Worm (Caenorhabditis elegans): ENCODE data around the gene Y38H6C.24.
"Not testable (repeated sequence)": the region's sequence is repeated elsewhere in the genome, so short reads cannot be mapped to it uniquely, and the experiment has no call there.

The Y38H6C.24 gene

ce11 chrV:20561795-20562194, 35.6 kb downstream of the Y38H6C.24 start, which contains the start of gene F26F2.1:
Gene F26F2.1 (minus strand): TSS chrV:20561895.
- no peak for TF ChIP-seq ceh-82 (tag; optimal IDR thresholded peaks at IDR 0.05)
- no peak for TF ChIP-seq ama-1 (optimal IDR thresholded peaks at IDR 0.05)
- TF ChIP-seq unc-62 (GFP tag; optimal IDR thresholded peaks at IDR 0.05), result no peak
- no peak for TF ChIP-seq ztf-1 (GFP tag; conservative IDR thresholded peaks at IDR 0.05)
- no peak for TF ChIP-seq blmp-1 (tag; optimal IDR thresholded peaks at IDR 0.05; ENCODE audit: insufficient read depth)
- no peak for TF ChIP-seq elt-3 (tag; optimal IDR thresholded peaks at IDR 0.05)
- no peak for TF ChIP-seq mbf-1 (tag; optimal IDR thresholded peaks at IDR 0.05)
- TF ChIP-seq nhr-25 (tag; optimal IDR thresholded peaks at IDR 0.05), result no peak
- TF ChIP-seq F13H6.1 (tag; optimal IDR thresholded peaks at IDR 0.05), result no peak
- no peak for TF ChIP-seq zag-1 (tag; optimal IDR thresholded peaks at IDR 0.05)

- not testable (repeated sequence) for TF ChIP-seq nhr-129, ceh-82, nhr-6 (tag; optimal IDR thresholded peaks at IDR 0.05)
Observed at ce11 chrV:20564054-20564453, 37.8 kb downstream of the Y38H6C.24 start, which contains the start of gene F26F2.13. Gene F26F2.13 (plus strand): TSS chrV:20564354.

- TF ChIP-seq egl-27 (tag; optimal IDR thresholded peaks at IDR 0.05), result no peak
- no peak for TF ChIP-seq nhr-21 (tag; optimal IDR thresholded peaks at IDR 0.05)
- no peak for TF ChIP-seq nhr-11 (tag; optimal IDR thresholded peaks at IDR 0.05)
- TF ChIP-seq snpc-4 (tag; optimal IDR thresholded peaks at IDR 0.05), result no peak
- no peak for TF ChIP-seq crh-2 (tag; optimal IDR thresholded peaks at IDR 0.05)
- TF ChIP-seq mdl-1 (tag; optimal IDR thresholded peaks at IDR 0.05), result no peak
- no peak for TF ChIP-seq unc-55 (GFP tag; optimal IDR thresholded peaks at IDR 0.05)
Observed at ce11 chrV:20566454-20566853, 40.2 kb downstream of the Y38H6C.24 start, which contains the start of gene F26F2.3. Gene F26F2.3 (minus strand): TSS chrV:20566554.

- TF ChIP-seq elt-3, dmd-4, ceh-16 (tag; optimal IDR thresholded peaks at IDR 0.05): not testable (repeated sequence)
Observed at ce11 chrV:20568995-20569394, 42.8 kb downstream of the Y38H6C.24 start, which contains the start of gene F26F2.4. Gene F26F2.4 (plus strand): TSS chrV:20569295.

- no peak for TF ChIP-seq ztf-11 (tag; optimal IDR thresholded peaks at IDR 0.05)
- TF ChIP-seq nhr-129 (tag; optimal IDR thresholded peaks at IDR 0.05), result no peak
- TF ChIP-seq ceh-16 (tag; optimal IDR thresholded peaks at IDR 0.05), result no peak
- no peak for TF ChIP-seq unc-39 (tag; optimal IDR thresholded peaks at IDR 0.05)
- TF ChIP-seq nhr-21 (tag; optimal IDR thresholded peaks at IDR 0.05), result no peak
- TF ChIP-seq fos-1 (tag; optimal IDR thresholded peaks at IDR 0.05), result no peak
- TF ChIP-seq mab-5 (tag; optimal IDR thresholded peaks at IDR 0.05), result no peak
- no peak for TF ChIP-seq lin-39 (tag; optimal IDR thresholded peaks at IDR 0.05)
- no peak for TF ChIP-seq peb-1 (tag; optimal IDR thresholded peaks at IDR 0.05)
- no peak for TF ChIP-seq R02D3.7 (tag; optimal IDR thresholded peaks at IDR 0.05)
- no peak for TF ChIP-seq nhr-25 (tag; optimal IDR thresholded peaks at IDR 0.05)
- TF ChIP-seq mdl-1 (tag; optimal IDR thresholded peaks at IDR 0.05), result no peak
- no peak for TF ChIP-seq nhr-77 (tag; optimal IDR thresholded peaks at IDR 0.05)
- TF ChIP-seq ama-1 (optimal IDR thresholded peaks at IDR 0.05), result no peak
- no peak for TF ChIP-seq elt-1 (tag; optimal IDR thresholded peaks at IDR 0.05)
- TF ChIP-seq egl-27 (tag; optimal IDR thresholded peaks at IDR 0.05), result no peak
- TF ChIP-seq unc-55 (GFP tag; optimal IDR thresholded peaks at IDR 0.05), result no peak
Observed at ce11 chrV:20573392-20573791, 47.2 kb downstream of the Y38H6C.24 start, which contains the start of gene F26F2.5. Gene F26F2.5 (plus strand): TSS chrV:20573692.

ce11 chrV:20574314-20574713, 48.1 kb downstream of the Y38H6C.24 start, which contains the start of gene clec-263:
Gene clec-263 (plus strand): TSS chrV:20574614.
- TF ChIP-seq lin-13 (GFP tag; optimal IDR thresholded peaks at IDR 0.05) (no peak), ZK546.5 (tag; optimal IDR thresholded peaks at IDR 0.05) (no peak), C34F6.9 (tag; optimal IDR thresholded peaks at IDR 0.05) (no peak), ztf-1 (GFP tag; conservative IDR thresholded peaks at IDR 0.05) (no peak), crh-2 (tag; optimal IDR thresholded peaks at IDR 0.05) (no peak)

All from whole organism, L2 larva.